Fruit fly (Drosophila melanogaster) whole organism, embryonic: Measurements from ENCODE around the gene CG12012.

Experiments used
- ATbp ChIP-seq: fragments of 200-800 bp; sonication (Bioruptor generic); optimal IDR thresholded peaks from 2 replicates; lab custom pipeline; 2017; ENCODE audit warnings: missing biosample characterization, mild to moderate bottlenecking, missing genetic modification characterization, missing genetic modification reagents
- CG11085 ChIP-seq: fragments of 200-800 bp; sonication (Bioruptor generic); IDR thresholded peaks from 2 replicates; pipeline ENCODE4 v1.3.6; 2022; ENCODE audit warnings: missing biosample characterization, missing genetic modification characterization
- CG11247 ChIP-seq: fragments of 200-800 bp; sonication (Bioruptor generic); IDR thresholded peaks from 2 replicates; pipeline ENCODE4 v1.3.6; 2022; ENCODE audit warnings: missing biosample characterization, missing genetic modification characterization
- CG12769 ChIP-seq: fragments of 200-800 bp; sonication (Bioruptor generic); optimal IDR thresholded peaks from 2 replicates; lab custom pipeline; 2019; ENCODE audit warnings: missing biosample characterization, mild to moderate bottlenecking, missing genetic modification characterization, moderate library complexity
- CG13894 ChIP-seq: fragments of 200-800 bp; sonication (Bioruptor generic); optimal IDR thresholded peaks from 3 replicates; lab custom pipeline; 2018; ENCODE audit warnings: missing biosample characterization, mild to moderate bottlenecking, missing genetic modification characterization, moderate library complexity
- CG14050 ChIP-seq: fragments of 200-800 bp; sonication (Bioruptor generic); IDR thresholded peaks from 3 replicates; pipeline ENCODE4 v1.3.6; 2022; ENCODE audit warnings: missing biosample characterization, missing genetic modification characterization
- CG15601 ChIP-seq: fragments of 200-800 bp; sonication (Bioruptor generic); optimal IDR thresholded peaks from 3 replicates; lab custom pipeline; 2019; ENCODE audit warnings: missing biosample characterization, mild to moderate bottlenecking, missing genetic modification characterization, moderate library complexity
- CG18011 ChIP-seq: fragments of 200-800 bp; sonication (Bioruptor generic); optimal IDR thresholded peaks from 2 replicates; lab custom pipeline; 2017; ENCODE audit warnings: missing biosample characterization, missing genetic modification characterization, mild to moderate bottlenecking, moderate library complexity, missing genotype
- CG18599 ChIP-seq: fragments of 200-800 bp; sonication (Bioruptor generic); optimal IDR thresholded peaks from 3 replicates; lab custom pipeline; 2017; ENCODE audit warnings: missing biosample characterization, missing genetic modification characterization, mild to moderate bottlenecking, moderate library complexity, missing genetic modification reagents
- CG30020 ChIP-seq: fragments of 200-800 bp; optimal IDR thresholded peaks from 2 replicates; lab custom pipeline; 2019; ENCODE audit warnings: missing biosample characterization, mild to moderate bottlenecking, missing genetic modification characterization, moderate library complexity
- CG31224 ChIP-seq: fragments of 200-800 bp; sonication (Bioruptor generic); IDR thresholded peaks from 2 replicates; pipeline ENCODE4 v1.3.6; 2022; ENCODE audit warnings: missing biosample characterization, missing genetic modification characterization
- CG3838 ChIP-seq: fragments of 200-800 bp; sonication (Bioruptor generic); optimal IDR thresholded peaks from 3 replicates; lab custom pipeline; 2016; ENCODE audit warnings: missing biosample characterization, missing genetic modification characterization
- CG9609 ChIP-seq: fragments of 200-800 bp; sonication (Bioruptor generic); optimal IDR thresholded peaks from 3 replicates; lab custom pipeline; 2016; ENCODE audit warnings: missing biosample characterization, missing genetic modification characterization
- CG9876 ChIP-seq: fragments of 200-800 bp; sonication (Bioruptor generic); optimal IDR thresholded peaks from 2 replicates; lab custom pipeline; 2016; ENCODE audit warnings: missing biosample characterization, missing genetic modification characterization
- CoRest ChIP-seq: fragments of 200-800 bp; sonication (Bioruptor generic); optimal IDR thresholded peaks from 3 replicates; lab custom pipeline; 2018; ENCODE audit warnings: missing biosample characterization, mild to moderate bottlenecking, missing genetic modification characterization, moderate library complexity
- Dad ChIP-seq: fragments of 200-800 bp; sonication (Bioruptor generic); optimal IDR thresholded peaks from 3 replicates; lab custom pipeline; 2016; ENCODE audit warnings: missing biosample characterization, missing genetic modification characterization
- Doc2 ChIP-seq: fragments of 200-800 bp; sonication (Bioruptor generic); IDR thresholded peaks from 2 replicates; pipeline ENCODE4 v1.3.6; 2022; ENCODE audit warnings: missing biosample characterization, missing genetic modification characterization
- Doc3 ChIP-seq: fragments of 200-800 bp; sonication (Bioruptor generic); IDR thresholded peaks from 3 replicates; pipeline ENCODE4 v1.3.6; 2022; ENCODE audit warnings: missing biosample characterization, missing genetic modification characterization; ENCODE audit not compliant: partially characterized antibody
- E2f1 ChIP-seq: fragments of 200-800 bp; sonication (Bioruptor generic); IDR thresholded peaks from 2 replicates; pipeline ENCODE4 v1.3.6; 2022; ENCODE audit warnings: missing biosample characterization, missing genetic modification characterization
- Fer2 ChIP-seq: fragments of 200-800 bp; sonication (Bioruptor generic); optimal IDR thresholded peaks from 2 replicates; lab custom pipeline; 2018; ENCODE audit warnings: missing biosample characterization, mild to moderate bottlenecking, missing genetic modification characterization, moderate library complexity
- Hand ChIP-seq: fragments of 200-800 bp; sonication (Bioruptor generic); optimal IDR thresholded peaks from 2 replicates; lab custom pipeline; 2017; ENCODE audit warnings: mild to moderate bottlenecking, missing biosample characterization, missing genetic modification reagents, missing genetic modification characterization
- Kr ChIP-seq: fragments of 200-800 bp; sonication (Bioruptor generic); optimal IDR thresholded peaks from 2 replicates; lab custom pipeline; 2017; ENCODE audit warnings: missing biosample characterization, mild to moderate bottlenecking, missing genetic modification characterization
- Lpt ChIP-seq: fragments of >200 bp; optimal IDR thresholded peaks from 2 replicates; lab custom pipeline; 2018; ENCODE audit warnings: missing biosample characterization, missing genetic modification characterization
- Mes4 ChIP-seq: fragments of 200-800 bp; sonication (Bioruptor generic); optimal IDR thresholded peaks from 2 replicates; lab custom pipeline; 2016; ENCODE audit warnings: missing biosample characterization, missing genetic modification characterization
- Myb ChIP-seq: fragments of 200-800 bp; sonication (Bioruptor generic); optimal IDR thresholded peaks from 2 replicates; lab custom pipeline; 2016; ENCODE audit warnings: missing biosample characterization, missing genetic modification characterization
- Scr ChIP-seq: fragments of 200-800 bp; sonication (Bioruptor generic); IDR thresholded peaks from 2 replicates; pipeline ENCODE4 v1.3.6; 2022; ENCODE audit warnings: missing biosample characterization, missing genetic modification characterization; ENCODE audit not compliant: partially characterized antibody
- amos ChIP-seq: fragments of 200-800 bp; sonication (Bioruptor generic); IDR thresholded peaks from 2 replicates; pipeline ENCODE4 v1.3.6; 2022; ENCODE audit warnings: missing biosample characterization, missing genetic modification characterization; ENCODE audit not compliant: partially characterized antibody
- ase ChIP-seq: fragments of 200-800 bp; sonication (Bioruptor generic); IDR thresholded peaks from 3 replicates; pipeline ENCODE4 v1.3.6; 2022; ENCODE audit warnings: missing biosample characterization, missing genetic modification characterization
- btn ChIP-seq: fragments of 200-800 bp; sonication (Bioruptor generic); optimal IDR thresholded peaks from 2 replicates; lab custom pipeline; 2016; ENCODE audit warnings: missing biosample characterization, missing genetic modification characterization
- cad ChIP-seq: fragments of >200 bp; optimal IDR thresholded peaks from 2 replicates; lab custom pipeline; 2017; ENCODE audit warnings: missing biosample characterization, missing genetic modification characterization
- caup ChIP-seq: fragments of 200-800 bp; sonication (Bioruptor generic); optimal IDR thresholded peaks from 3 replicates; lab custom pipeline; 2017; ENCODE audit warnings: missing biosample characterization, mild to moderate bottlenecking, missing genetic modification characterization, moderate library complexity; ENCODE audit not compliant: severe bottlenecking
- chinmo ChIP-seq: fragments of 200-800 bp; sonication (Bioruptor generic); IDR thresholded peaks from 4 replicates; pipeline ENCODE4 v1.3.6; 2022; ENCODE audit warnings: missing biosample characterization, missing genetic modification characterization; ENCODE audit not compliant: partially characterized antibody
- croc ChIP-seq: fragments of 200-800 bp; sonication (Bioruptor generic); conservative IDR thresholded peaks from 3 replicates; pipeline ENCODE4 v1.3.6; 2022; ENCODE audit warnings: missing biosample characterization, missing genetic modification characterization
- dmrt99B ChIP-seq: fragments of 200-800 bp; sonication (Bioruptor generic); optimal IDR thresholded peaks from 2 replicates; lab custom pipeline; 2018; ENCODE audit warnings: missing biosample characterization, mild to moderate bottlenecking, missing genetic modification characterization, moderate library complexity
- ftz-f1 ChIP-seq: fragments of 200-800 bp; sonication (Bioruptor generic); optimal IDR thresholded peaks from 2 replicates; lab custom pipeline; 2016; ENCODE audit warnings: missing biosample characterization, missing genetic modification characterization
- fu2 ChIP-seq: fragments of 200-800 bp; sonication (Bioruptor generic); optimal IDR thresholded peaks from 2 replicates; lab custom pipeline; 2016; ENCODE audit warnings: missing biosample characterization, missing genetic modification characterization
- grn ChIP-seq: fragments of 200-800 bp; sonication (Bioruptor generic); optimal IDR thresholded peaks from 3 replicates; lab custom pipeline; 2017; ENCODE audit warnings: missing biosample characterization, missing genetic modification characterization
- insv ChIP-seq, 2 experiments: fragments of 200-800 bp; sonication (Bioruptor generic); optimal IDR thresholded peaks; 3 replicates each; lab custom pipeline; 2016 to 2018; ENCODE audit warnings: missing biosample characterization in 2 of 2, missing genetic modification characterization in 2 of 2
- inv ChIP-seq: fragments of 200-800 bp; sonication (Bioruptor generic); IDR thresholded peaks from 2 replicates; pipeline ENCODE4 v1.3.6; 2022; ENCODE audit warnings: missing biosample characterization, missing genetic modification characterization; ENCODE audit not compliant: partially characterized antibody
- kni ChIP-seq: fragments of 200-800 bp; sonication (Bioruptor generic); optimal IDR thresholded peaks from 3 replicates; lab custom pipeline; 2017; ENCODE audit warnings: mild to moderate bottlenecking, missing biosample characterization, missing genetic modification reagents, missing genetic modification characterization
- luna ChIP-seq: fragments of 200-800 bp; sonication (Bioruptor generic); optimal IDR thresholded peaks from 2 replicates; lab custom pipeline; 2016; ENCODE audit warnings: missing biosample characterization, missing genetic modification characterization
- onecut ChIP-seq: fragments of 200-800 bp; sonication (Bioruptor generic); IDR thresholded peaks from 2 replicates; pipeline ENCODE4 v1.3.6; 2022; ENCODE audit warnings: missing biosample characterization, missing genetic modification characterization
- pb ChIP-seq: fragments of 200-800 bp; sonication (Bioruptor generic); optimal IDR thresholded peaks from 3 replicates; lab custom pipeline; 2016; ENCODE audit warnings: missing biosample characterization, missing genetic modification characterization
- phol ChIP-seq: fragments of 200-800 bp; sonication (Bioruptor generic); optimal IDR thresholded peaks from 3 replicates; lab custom pipeline; 2018; ENCODE audit warnings: missing biosample characterization, mild to moderate bottlenecking, missing genetic modification characterization, moderate library complexity
- pum ChIP-seq: fragments of 200-800 bp; sonication (Bioruptor generic); optimal IDR thresholded peaks from 2 replicates; lab custom pipeline; 2016; ENCODE audit warnings: missing biosample characterization, missing genetic modification characterization
- ssp ChIP-seq: fragments of 200-800 bp; sonication (Bioruptor generic); IDR thresholded peaks from 2 replicates; pipeline ENCODE4 v1.3.6; 2022; ENCODE audit warnings: missing biosample characterization, missing genetic modification characterization
- trh ChIP-seq: fragments of 200-800 bp; sonication (Bioruptor generic); optimal IDR thresholded peaks from 2 replicates; lab custom pipeline; 2016; ENCODE audit warnings: missing biosample characterization, missing genetic modification characterization
- yki ChIP-seq: fragments of >200 bp; optimal IDR thresholded peaks from 3 replicates; lab custom pipeline; 2018
- zfh1 ChIP-seq: fragments of 200-800 bp; sonication (Bioruptor generic); IDR thresholded peaks from 3 replicates; pipeline ENCODE4 v1.3.6; 2022; ENCODE audit warnings: missing biosample characterization, missing genetic modification characterization

CG12012 gene

DNA sequence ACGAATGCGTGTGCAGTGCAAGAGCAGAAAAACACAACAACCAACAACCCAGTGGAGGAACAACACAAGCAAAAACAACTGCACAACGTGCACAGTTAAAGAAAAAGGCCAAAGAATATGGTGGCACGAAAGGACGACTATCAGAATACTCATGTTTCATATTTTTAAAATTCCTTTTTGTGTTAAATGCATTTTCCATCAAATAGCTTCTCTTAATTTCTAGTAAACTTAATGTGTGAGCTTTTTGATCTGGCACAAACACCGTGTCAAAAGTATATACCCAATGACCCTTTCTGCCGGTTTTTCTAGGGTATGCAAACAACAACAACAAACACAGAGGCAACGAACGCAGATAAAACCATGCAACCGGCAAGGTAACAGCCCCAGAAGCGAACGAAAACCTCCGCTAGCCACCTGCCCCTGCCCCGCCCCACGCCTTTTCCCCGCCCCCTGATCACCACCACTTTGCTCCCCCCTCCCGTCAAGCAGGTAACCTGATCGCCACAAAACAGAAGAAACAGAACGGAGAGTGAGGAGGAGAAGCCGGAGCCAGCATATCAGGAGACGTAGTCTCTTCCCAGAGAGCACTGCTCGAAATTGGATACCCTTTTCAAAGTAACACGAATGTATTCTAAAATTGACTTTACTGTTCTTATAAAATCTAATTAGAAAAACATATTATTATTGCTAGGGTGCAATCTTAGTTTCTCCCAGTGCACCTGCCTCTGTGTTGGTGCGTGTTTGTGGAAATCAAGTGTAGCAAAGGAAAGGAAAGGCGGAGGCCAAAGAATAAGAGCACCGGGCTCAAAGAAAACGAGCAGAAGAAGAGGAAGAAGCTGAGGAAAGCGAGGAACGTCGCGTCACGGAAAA lies 18.5 kb downstream of the CG12012 start (continued):
- peak; percentile 68 for TF ChIP-seq CG11085 (GFP tag; lab: Robert Waterston, UW)
- TF ChIP-seq CG9609 (GFP tag; lab: Kevin White, UChicago) = peak; percentile 94
- TF ChIP-seq fu2 (GFP tag; lab: Kevin White, UChicago) = peak; percentile 13
- TF ChIP-seq pb = peak; percentile 88
- TF ChIP-seq CG31224 (GFP tag; lab: Robert Waterston, UW) = peak; percentile 51; the same call in 1 of the 2 replicates
- TF ChIP-seq CG18599 (GFP tag; lab: Kevin White, UChicago) = peak; percentile 35
- peak; percentile 95 for TF ChIP-seq CG15601 (tag; lab: Kevin White, UChicago)
- peak; percentile 74 for TF ChIP-seq CG11247
- TF ChIP-seq ase (GFP tag; lab: Robert Waterston, UW) = peak; percentile 84
- TF ChIP-seq chinmo (GFP tag; lab: Robert Waterston, UW) = no peak
- TF ChIP-seq onecut (GFP tag; lab: Robert Waterston, UW) = peak; percentile 74
- TF ChIP-seq CoRest (tag; lab: Kevin White, UChicago) = peak; percentile 93
- 0 out of 2 replicates have a peak, but pooled peaks have one; percentile 40 for TF ChIP-seq Doc2 (GFP tag; lab: Robert Waterston, UW)
- TF ChIP-seq Hand (GFP tag; lab: Kevin White, UChicago) = peak; percentile 12
- TF ChIP-seq ftz-f1 = no peak
- TF ChIP-seq Fer2 (tag; lab: Kevin White, UChicago) = no peak
- TF ChIP-seq CG30020 (tag; lab: Kevin White, UChicago) = peak; percentile 74
- peak; percentile 69 for TF ChIP-seq CG12769 (tag; lab: Kevin White, UChicago)
- TF ChIP-seq CG9876 (GFP tag; lab: Kevin White, UChicago) = peak; percentile 78
- TF ChIP-seq CG14050 = peak; percentile 82
- peak; percentile 93 for TF ChIP-seq btn (GFP tag; lab: Kevin White, UChicago)
- no peak for TF ChIP-seq cad
- TF ChIP-seq grn = peak; percentile 49
- TF ChIP-seq CG13894 (tag; lab: Kevin White, UChicago) = no peak
- peak in 1 of 2 experiments; percentile 71 for TF ChIP-seq insv (GFP tag; optimal IDR thresholded peaks at IDR 0.05; lab: Kevin White, UChicago)
- peak; percentile 98 for TF ChIP-seq kni (GFP tag; lab: Kevin White, UChicago)
- TF ChIP-seq pum (GFP tag; lab: Kevin White, UChicago) = peak; percentile 87
- peak; percentile 76 for TF ChIP-seq Kr (GFP tag; lab: Kevin White, UChicago)
- TF ChIP-seq E2f1 (GFP tag; lab: Robert Waterston, UW) = peak; percentile 89
- peak; percentile 85 for TF ChIP-seq dmrt99B (tag; lab: Kevin White, UChicago)
- peak; percentile 77 for TF ChIP-seq ssp (GFP tag; lab: Robert Waterston, UW)
- TF ChIP-seq croc (GFP tag; lab: Robert Waterston, UW) = peak; percentile 92
- TF ChIP-seq CG18011 (GFP tag; lab: Kevin White, UChicago) = peak; percentile 46
- TF ChIP-seq Lpt = no peak
- TF ChIP-seq Mes4 = peak; percentile 88
- peak; percentile 82 for TF ChIP-seq Dad (GFP tag; lab: Kevin White, UChicago)
- peak; percentile 52 for TF ChIP-seq Myb
- TF ChIP-seq zfh1 (GFP tag; lab: Robert Waterston, UW) = peak; percentile 97
- TF ChIP-seq luna (GFP tag; lab: Kevin White, UChicago) = no peak
- TF ChIP-seq caup (GFP tag; lab: Kevin White, UChicago) = peak; percentile 49
- no peak for TF ChIP-seq Scr
- TF ChIP-seq Doc3 (GFP tag; lab: Robert Waterston, UW) = no peak
- peak; percentile 93 for TF ChIP-seq phol
- TF ChIP-seq ATbp (GFP tag; lab: Kevin White, UChicago) = peak; percentile 89
- TF ChIP-seq inv (GFP tag; lab: Robert Waterston, UW) = no peak
- TF ChIP-seq yki = no peak
- no peak for TF ChIP-seq amos (GFP tag; lab: Robert Waterston, UW)
- TF ChIP-seq CG3838 (GFP tag; lab: Kevin White, UChicago) = no peak
- peak; percentile 82 for TF ChIP-seq trh (GFP tag; lab: Kevin White, UChicago)
